Worm (Caenorhabditis elegans): Measurements from ENCODE around the gene B0034.7.

Gene B0034.7

DNA sequence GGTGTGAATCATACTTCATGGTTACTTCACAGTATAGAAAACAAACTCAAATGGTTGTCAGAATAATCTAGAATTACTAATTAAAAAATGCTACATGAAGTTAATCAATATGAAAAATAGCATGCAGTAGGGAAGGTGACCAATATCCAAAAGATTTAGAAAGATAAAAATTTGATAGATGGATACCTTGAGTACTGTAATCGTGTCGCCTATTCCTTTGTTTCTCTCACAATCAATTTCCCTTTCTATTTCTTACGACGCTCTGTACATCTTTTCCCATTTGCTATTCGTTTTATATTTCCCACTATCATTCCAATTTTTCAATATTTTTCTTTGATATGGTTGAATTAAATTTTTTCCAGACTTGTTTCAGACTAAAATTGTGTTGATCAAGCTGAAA, at the start of gene B0034.7:
Gene B0034.7 (plus strand): TSS at position 301 of the 400 bp plus-strand sequence.
- TF ChIP-seq unc-62 (GFP tag; optimal IDR thresholded peaks at IDR 0.05) = no peak

DNA sequence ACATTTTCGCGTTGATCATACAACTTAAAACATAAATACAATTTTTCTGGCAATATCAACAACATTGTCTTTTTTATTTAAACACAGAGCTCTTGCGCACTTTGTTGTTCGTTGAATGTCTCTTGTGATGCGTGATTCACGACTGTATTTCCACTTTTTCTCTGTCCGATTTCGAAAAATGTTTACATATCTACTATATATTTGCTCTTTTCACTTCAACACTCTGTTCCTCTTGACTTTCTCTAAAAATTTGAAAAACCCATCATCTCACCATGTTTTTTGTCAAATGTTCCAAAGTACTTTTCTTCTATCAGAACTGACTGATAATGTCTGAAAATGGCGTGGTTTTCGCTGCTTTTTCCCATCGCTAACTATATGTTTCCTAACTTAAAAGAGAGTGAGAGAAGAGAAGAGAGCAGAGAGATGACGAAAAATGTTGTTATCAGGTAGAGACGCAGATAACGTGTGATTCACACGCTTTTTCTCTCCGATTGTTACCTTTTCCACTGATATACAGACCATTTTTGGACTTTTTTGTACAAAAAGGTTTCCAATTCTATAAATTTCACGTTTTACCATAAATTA, 49.4 kb upstream of the B0034.7 start:
- no peak for TF ChIP-seq unc-62 (GFP tag; optimal IDR thresholded peaks at IDR 0.05)

DNA sequence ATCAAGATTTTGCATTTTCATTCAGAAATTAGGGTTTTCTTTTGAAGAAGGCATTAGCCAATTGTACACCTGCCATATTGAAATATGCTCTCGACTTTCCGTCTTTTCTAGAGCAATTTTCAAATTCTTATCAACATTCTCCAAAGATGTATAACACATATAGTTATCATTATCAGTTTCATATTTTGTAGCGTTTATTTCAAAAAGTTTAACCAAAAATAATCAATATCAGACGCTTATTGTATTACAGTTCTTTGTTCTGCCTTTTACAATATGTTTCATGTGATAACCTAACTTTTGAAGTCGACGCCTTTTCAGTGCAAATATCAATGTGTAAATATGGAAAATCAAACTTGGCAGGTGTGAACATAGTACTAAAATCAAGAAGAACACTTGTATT, 47.5 kb upstream of the B0034.7 start:
- TF ChIP-seq unc-62 (GFP tag; optimal IDR thresholded peaks at IDR 0.05) = no peak

DNA sequence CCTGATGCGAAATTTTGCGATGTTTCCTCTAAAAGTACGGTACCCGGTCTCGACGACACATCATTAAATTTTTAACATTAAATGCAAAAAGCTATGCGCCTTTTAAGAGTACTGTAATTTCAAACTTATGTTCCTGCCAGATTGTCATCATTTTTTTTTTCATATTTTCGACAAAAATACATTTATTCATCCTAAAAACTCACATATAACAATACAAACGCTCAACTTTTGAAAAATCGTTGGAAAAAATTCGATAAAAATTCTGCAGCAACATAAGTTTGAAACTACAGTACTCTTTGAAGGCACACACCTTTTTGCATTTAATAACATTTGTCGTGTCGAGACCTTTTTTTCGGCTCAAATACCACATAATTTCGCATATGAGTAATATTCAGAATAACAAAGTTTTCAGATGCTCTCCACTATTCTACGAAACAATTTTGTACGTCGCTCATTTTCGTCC, 44.4 kb upstream of the B0034.7 start, which contains the start of gene frh-1:
Gene frh-1 (plus strand): TSS at position 413 of the 463 bp plus-strand sequence.
- TF ChIP-seq unc-62 (GFP tag; optimal IDR thresholded peaks at IDR 0.05) = no peak

DNA sequence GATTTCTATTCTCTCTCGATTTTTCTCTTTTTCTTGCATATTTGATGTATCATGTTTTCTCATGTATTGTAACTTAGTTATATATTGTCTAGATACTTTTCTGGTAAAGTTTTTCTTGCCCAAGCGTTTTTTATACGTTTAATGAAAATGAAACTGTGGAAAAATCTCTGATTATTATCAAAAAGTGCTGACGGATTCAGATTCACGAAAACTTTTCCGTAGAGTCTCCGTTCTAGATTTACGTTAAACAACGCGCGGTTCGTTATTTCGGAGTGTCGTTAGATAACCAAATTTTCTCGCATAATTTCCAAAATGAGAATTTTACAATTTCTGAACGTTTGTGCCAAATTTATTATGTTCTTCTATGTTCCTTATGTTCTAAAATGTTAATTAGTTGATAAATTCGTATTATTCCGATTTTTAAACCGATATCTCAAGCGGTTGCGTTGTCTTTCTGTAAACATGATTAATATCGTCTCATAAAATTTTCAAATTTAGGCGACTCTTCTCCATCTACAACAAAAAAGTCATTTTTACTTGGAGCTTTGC, 43.2 kb upstream of the B0034.7 start, which contains the start of gene ptp-2:
Gene ptp-2 (plus strand): TSS at position 499 of the 549 bp plus-strand sequence.
- TF ChIP-seq unc-62 (GFP tag; optimal IDR thresholded peaks at IDR 0.05) = no peak

DNA sequence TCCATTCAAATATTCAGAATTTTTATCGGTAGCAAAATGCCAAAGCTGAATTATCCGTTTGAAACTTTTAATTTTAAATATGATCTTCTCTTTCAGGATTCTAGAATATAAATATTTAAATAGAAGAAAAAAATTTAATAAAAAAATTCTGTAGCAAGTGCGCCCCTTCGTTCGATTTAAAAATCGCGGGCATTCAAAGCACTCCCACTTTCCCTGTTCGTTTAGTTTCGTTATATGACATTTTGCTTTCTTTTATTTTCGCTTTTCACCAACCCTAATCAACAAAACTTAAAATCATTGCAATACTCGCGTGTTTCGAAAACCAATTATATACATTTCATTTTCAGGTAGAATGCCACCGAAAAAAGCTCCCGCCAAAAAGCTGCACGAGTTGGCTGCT, 39.8 kb upstream of the B0034.7 start, which contains the start of gene vrk-1:
Gene vrk-1 (plus strand): TSS at position 348 of the 400 bp plus-strand sequence.
- TF ChIP-seq unc-62 (GFP tag; optimal IDR thresholded peaks at IDR 0.05) = no peak

DNA sequence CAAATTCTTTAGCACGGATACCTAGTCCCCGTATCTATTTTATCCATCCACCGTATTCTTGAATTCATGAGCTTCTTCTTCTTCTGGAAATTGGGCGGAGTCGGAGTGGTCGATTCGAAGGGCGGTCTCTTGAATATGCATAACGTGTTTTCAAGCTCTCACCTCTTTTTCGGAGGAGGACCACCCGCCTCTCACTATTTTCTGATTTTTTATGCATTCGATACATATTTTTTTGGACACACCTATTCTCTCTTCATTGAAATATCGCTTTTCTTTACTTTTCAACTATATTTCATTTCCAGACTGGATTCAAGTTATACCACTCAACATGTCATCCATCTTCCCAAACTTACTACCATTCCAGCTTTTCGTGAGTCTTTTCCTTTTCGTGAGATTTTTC, 32.9 kb upstream of the B0034.7 start, which contains the start of gene egl-44:
Gene egl-44 (plus strand): TSS at position 301 of the 400 bp plus-strand sequence.
- TF ChIP-seq unc-62 (GFP tag; optimal IDR thresholded peaks at IDR 0.05) = no peak

DNA sequence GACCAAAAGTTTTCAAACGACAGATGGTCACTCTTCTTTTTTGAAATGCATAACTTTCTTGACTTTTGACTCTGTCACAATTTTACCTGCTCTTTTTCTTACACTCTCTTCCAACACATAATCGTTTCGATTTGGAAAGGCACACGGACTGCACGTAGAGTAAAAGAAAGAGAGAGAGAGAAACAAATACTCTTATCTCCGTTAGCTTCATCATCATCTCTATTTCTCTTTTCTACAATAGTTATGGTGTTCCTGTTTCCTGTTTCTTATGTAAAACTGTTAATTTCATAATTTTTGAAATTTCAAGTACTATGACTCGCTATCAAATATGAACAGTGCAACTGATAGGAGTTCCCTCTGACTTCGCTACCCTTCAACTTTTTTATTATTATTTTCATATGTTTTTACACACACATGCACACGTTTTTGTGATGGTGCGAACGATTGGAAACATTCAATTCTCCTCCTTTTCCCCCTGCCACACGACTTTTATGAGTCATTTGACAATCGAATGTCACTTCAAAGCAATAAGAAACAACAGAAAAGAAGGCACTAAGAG, 31.2 kb upstream of the B0034.7 start:
- no peak for TF ChIP-seq unc-62 (GFP tag; optimal IDR thresholded peaks at IDR 0.05)

DNA sequence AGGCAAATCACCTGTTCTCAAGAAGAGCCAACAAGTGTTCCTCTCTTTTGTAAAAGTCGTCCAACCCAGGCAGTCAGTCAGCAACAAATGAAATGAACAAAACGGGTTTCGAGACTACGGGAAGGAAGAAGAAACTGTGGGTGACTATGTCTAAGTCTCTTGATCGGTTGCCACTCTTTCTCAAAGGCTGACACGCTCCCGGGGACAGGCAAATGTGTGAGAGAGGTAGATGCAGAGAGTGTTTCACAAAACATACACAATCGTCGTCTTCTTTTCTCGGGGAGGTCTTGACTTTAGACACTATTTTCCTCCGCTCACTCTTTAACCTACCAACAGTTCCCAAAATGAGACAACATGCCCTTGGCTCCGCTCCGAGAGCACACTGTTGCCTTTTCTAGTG, 30.3 kb upstream of the B0034.7 start:
- TF ChIP-seq unc-62 (GFP tag; optimal IDR thresholded peaks at IDR 0.05) = no peak

DNA sequence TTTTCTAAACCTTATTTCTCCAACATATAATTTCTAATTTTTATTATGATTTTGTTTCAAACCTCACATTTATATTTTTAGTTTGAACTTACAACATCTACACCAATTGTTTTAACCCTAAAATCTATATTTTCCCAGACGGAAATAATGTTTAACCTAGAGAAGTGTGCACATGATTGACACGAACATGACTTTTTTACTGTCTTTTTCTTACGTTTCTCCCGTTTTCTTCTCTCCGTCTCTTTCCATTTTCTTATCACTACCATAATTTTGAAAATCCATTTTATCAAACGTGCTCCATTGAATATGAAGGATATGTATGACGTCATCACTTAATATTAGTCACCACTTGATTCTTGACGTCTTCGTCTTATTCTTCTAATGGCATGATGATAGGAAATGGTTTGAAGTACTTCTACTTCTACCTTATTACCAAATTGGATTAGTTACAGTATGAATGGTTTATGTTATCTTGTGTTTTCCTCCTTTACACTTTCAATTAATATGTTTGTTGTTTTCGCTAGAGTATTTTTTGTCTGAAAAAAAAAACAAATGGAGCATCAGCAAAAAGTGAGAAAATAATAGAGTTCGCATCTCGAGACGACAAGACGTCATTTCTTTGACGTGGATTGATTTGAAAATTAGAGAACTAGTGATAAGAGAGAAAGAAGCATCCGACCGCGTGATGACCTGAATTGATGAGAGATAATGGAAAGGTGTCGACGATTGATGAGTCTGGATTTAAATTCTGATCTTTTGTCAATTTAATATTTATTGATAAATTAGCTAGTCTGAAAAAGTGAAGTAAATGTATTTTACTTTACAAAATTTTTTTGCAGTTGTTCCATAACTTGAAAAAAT, 29.3 kb upstream of the B0034.7 start:
- no peak for TF ChIP-seq unc-62 (GFP tag; optimal IDR thresholded peaks at IDR 0.05)

DNA sequence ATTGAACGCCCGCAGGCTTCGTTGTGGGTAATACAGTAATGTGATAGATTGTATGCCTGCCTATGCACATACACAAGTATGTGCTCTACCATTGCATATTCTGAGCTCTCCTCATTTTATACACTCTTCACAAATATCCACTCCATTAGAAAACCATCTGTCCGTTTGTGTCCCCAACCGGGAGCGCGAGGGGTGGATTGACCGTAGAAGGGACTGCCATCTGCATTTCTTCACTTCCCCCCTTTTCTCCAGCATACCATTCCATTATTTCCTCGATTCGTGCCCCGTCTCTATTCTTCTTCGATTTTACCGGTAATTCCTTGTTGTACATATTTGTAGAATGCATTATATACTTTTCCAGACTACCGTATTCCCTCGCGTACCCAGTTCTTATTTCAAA, 28.3 kb upstream of the B0034.7 start:
- no peak for TF ChIP-seq unc-62 (GFP tag; optimal IDR thresholded peaks at IDR 0.05)

DNA sequence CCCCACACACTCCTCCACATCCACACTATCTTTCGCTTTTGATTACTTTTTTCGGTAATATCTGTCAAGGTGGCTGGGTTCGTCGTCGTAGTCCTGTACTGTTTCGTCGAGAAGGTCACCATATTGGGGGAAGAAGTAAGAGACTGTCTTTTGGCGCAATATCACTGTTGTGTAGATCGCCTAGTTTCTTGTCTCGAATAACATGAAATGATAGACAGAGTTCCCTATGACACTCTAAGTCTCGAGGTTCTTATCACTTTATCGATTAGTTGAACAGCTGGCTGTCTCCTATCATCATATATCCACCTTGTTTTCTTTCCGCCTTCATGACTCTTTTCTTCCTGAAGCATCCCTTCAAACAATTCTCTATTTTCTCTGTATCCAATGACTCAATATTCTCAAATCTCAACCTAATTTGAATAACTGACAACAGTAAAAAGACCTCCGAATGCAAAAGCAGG, 27.4 kb upstream of the B0034.7 start:
- TF ChIP-seq unc-62 (GFP tag; optimal IDR thresholded peaks at IDR 0.05) = no peak

DNA sequence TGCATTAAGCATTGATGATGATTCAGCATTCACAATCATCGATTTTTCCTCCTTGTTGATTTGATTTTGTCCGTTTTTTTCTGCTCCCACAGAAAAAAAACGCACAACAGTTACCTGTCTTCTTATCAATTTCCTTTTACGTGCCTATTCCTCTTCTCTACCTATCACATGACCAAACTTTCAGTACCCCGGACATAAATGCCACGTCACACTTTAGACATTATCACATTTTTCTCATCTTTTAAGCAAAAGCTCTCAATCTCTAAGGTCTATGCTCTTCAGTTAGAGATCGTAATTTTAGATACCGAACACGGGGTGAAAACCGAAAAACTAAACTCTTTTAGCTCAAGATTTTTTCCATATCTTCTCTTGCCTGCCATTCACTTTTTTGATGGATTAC, 25.4 kb upstream of the B0034.7 start:
- no peak for TF ChIP-seq unc-62 (GFP tag; optimal IDR thresholded peaks at IDR 0.05)

DNA sequence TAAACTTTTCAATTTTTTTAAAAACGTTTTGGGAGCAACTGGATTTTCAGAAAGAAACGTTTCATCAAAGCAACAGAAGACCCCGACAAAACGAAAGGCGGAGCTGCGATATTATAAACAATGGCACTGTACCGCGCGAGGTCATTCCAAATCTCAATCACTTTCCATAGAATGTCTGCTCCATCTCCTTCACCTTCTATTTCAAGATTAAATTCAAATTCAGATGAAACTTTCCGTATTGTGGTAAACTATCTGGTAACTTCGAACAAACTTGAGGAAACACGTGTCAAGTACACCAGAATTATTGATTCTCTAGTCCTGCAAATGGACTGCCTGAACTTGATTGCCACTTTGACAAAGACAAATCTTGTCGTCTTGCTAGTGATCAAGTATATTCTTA, 20.6 kb upstream of the B0034.7 start, which contains the start of gene F28B12.6:
Gene F28B12.6 (plus strand): TSS at position 49 of the 400 bp plus-strand sequence.
- no peak for TF ChIP-seq unc-62 (GFP tag; optimal IDR thresholded peaks at IDR 0.05)

DNA sequence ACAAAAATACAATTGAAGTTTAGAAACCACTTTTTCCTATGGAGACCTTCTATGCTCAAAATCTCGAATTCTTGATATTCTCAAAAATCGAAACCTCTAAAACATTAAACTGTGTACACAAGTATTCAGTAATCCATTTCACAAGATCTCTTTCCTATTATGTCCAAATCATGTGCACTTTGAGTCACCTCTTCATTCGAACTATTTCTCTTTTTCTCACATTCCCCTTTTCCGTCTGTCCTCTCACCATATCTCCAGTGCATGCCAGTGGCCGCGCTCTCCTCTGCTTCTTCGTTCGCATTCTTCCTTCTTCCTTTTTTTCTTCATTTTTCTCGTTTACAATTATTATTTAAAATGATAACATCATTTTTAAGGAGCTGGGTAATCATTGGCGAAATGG, 18.8 kb upstream of the B0034.7 start, which contains the start of gene F28B12.1:
Gene F28B12.1 (plus strand): TSS at position 335 of the 400 bp plus-strand sequence.
- TF ChIP-seq unc-62 (GFP tag; optimal IDR thresholded peaks at IDR 0.05) = no peak

DNA sequence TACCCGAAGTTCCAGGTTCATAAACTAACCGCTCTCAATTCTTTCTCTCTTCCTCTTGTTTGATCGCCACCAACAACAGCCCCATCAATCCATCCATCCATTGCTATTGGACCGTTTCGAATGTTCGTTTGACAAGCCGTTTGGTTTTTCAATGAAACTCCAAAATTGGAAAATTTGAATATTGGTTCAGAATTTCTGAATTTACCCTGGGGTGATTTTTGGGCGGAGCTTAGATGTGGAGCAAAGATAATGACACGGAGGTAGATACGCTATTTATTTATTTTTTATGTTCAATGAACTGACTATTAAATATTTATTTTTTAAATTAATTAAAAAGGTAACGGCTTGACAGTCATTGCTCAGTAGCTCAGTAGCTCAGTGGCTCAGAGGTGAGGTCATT, 17.1 kb upstream of the B0034.7 start, which contains the start of gene B0034.2:
Gene B0034.2 (minus strand): TSS at position 101 of the 400 bp plus-strand sequence.
- no peak for TF ChIP-seq unc-62 (GFP tag; optimal IDR thresholded peaks at IDR 0.05)
